Worm (Caenorhabditis elegans) whole organism, L4 larva: ENCODE data around the gene polk-1.

ENCODE experiments used
- F49E8.2 ChIP-seq: sonication (generic microtip); optimal IDR thresholded peaks from 2 replicates; lab custom pipeline; 2016; ENCODE audit warnings: missing compliant biosample characterization, mild to moderate bottlenecking, missing genetic modification characterization, borderline replicate concordance
- T20F7.1 ChIP-seq: fragments of 200-800 bp; sonication (Bioruptor generic); optimal IDR thresholded peaks from 2 replicates; lab custom pipeline; 2018; ENCODE audit warnings: mild to moderate bottlenecking, missing genetic modification characterization, missing compliant biosample characterization
- T26A8.4 ChIP-seq: fragments of 200-800 bp; sonication (Bioruptor generic); IDR thresholded peaks from 2 replicates; pipeline ENCODE4 v1.3.6; 2022; ENCODE audit warnings: missing genetic modification characterization, missing compliant biosample characterization
- Y5F2A.4 ChIP-seq: fragments of 200-800 bp; sonication (Bioruptor generic); optimal IDR thresholded peaks from 2 replicates; lab custom pipeline; 2018; ENCODE audit warnings: mild to moderate bottlenecking, missing genetic modification characterization, missing compliant biosample characterization
- ama-1 ChIP-seq: fragments of 150-350 bp; optimal IDR thresholded peaks from 2 replicates; lab custom pipeline; 2014; ENCODE audit warnings: inconsistent platforms, mixed read lengths
- ces-1 ChIP-seq: fragments of 150-350 bp; sonication (generic microtip); optimal IDR thresholded peaks from 4 replicates; lab custom pipeline; 2014; ENCODE audit warnings: missing biosample characterization, missing genetic modification reagents, missing genetic modification characterization
- cey-2 ChIP-seq: sonication (generic microtip); optimal IDR thresholded peaks from 3 replicates; lab custom pipeline; 2017; ENCODE audit warnings: missing genetic modification characterization, mild to moderate bottlenecking, missing compliant biosample characterization, antibody characterized with exemption, borderline replicate concordance; ENCODE audit not compliant: insufficient read depth
- ctbp-1 ChIP-seq: fragments of 200-800 bp; sonication (Bioruptor generic); IDR thresholded peaks from 2 replicates; pipeline ENCODE4 v1.3.6; 2022; ENCODE audit warnings: missing genetic modification reagents, missing genetic modification characterization, missing compliant biosample characterization
- daf-8 ChIP-seq: fragments of 200-800 bp; sonication (Bioruptor generic); IDR thresholded peaks from 2 replicates; pipeline ENCODE4 v1.3.6; 2022; ENCODE audit warnings: missing genetic modification characterization, missing compliant biosample characterization
- dpl-1 ChIP-seq: fragments of 150-350 bp; optimal IDR thresholded peaks from 2 replicates; lab custom pipeline; 2014; ENCODE audit warnings: missing biosample characterization, missing genetic modification reagents, missing genetic modification characterization
- egl-27 ChIP-seq: sonication (generic microtip); optimal IDR thresholded peaks from 3 replicates; lab custom pipeline; 2017; ENCODE audit warnings: missing biosample characterization, missing genetic modification reagents, missing genetic modification characterization
- hlh-11 ChIP-seq: fragments of 200-800 bp; sonication (Bioruptor generic); optimal IDR thresholded peaks from 2 replicates; lab custom pipeline; 2018; ENCODE audit warnings: mild to moderate bottlenecking, missing genetic modification characterization, missing compliant biosample characterization
- hlh-30 ChIP-seq: sonication (generic microtip); optimal IDR thresholded peaks from 2 replicates; lab custom pipeline; 2017; ENCODE audit warnings: antibody characterized with exemption, mild to moderate bottlenecking, missing genetic modification characterization, missing compliant biosample characterization; ENCODE audit not compliant: insufficient read depth
- hmg-1.1 ChIP-seq: fragments of 200-800 bp; sonication (Bioruptor generic); IDR thresholded peaks from 2 replicates; pipeline ENCODE4 v1.3.6; 2022; ENCODE audit warnings: missing genetic modification reagents, missing genetic modification characterization, missing compliant biosample characterization
- lin-29 ChIP-seq: fragments of 200-800 bp; sonication (Bioruptor generic); IDR thresholded peaks from 2 replicates; pipeline ENCODE4 v1.3.6; 2022; ENCODE audit warnings: missing genetic modification reagents, missing genetic modification characterization, missing compliant biosample characterization
- lin-38 ChIP-seq: fragments of 200-800 bp; sonication (Bioruptor generic); IDR thresholded peaks from 2 replicates; pipeline ENCODE4 v1.3.6; 2022; ENCODE audit warnings: missing genetic modification reagents, missing genetic modification characterization, missing compliant biosample characterization
- lsy-2 ChIP-seq, 2 experiments: fragments of 150-350 bp in 1 of 2; sonication (generic microtip) in 1 of 2; optimal IDR thresholded peaks; 2 replicates each; lab custom pipeline; 2014 to 2017; ENCODE audit warnings: missing biosample characterization in 2 of 2, missing genetic modification characterization in 2 of 2
- madf-9 ChIP-seq: fragments of 200-800 bp; sonication (Bioruptor generic); conservative IDR thresholded peaks from 2 replicates; pipeline ENCODE4 v1.3.6; 2022; ENCODE audit warnings: missing genetic modification reagents, missing genetic modification characterization, missing compliant biosample characterization
- mdl-1 ChIP-seq, 2 experiments: fragments of 150-350 bp in 1 of 2; sonication (generic microtip) in 1 of 2; optimal IDR thresholded peaks; 2 replicates each; lab custom pipeline; 2014 to 2017; ENCODE audit warnings: missing biosample characterization in 2 of 2, missing genetic modification characterization in 2 of 2
- mdt-29 ChIP-seq: fragments of 200-800 bp; sonication (Bioruptor generic); IDR thresholded peaks from 2 replicates; pipeline ENCODE4 v1.3.6; 2022; ENCODE audit warnings: missing genetic modification reagents, missing genetic modification characterization, missing compliant biosample characterization
- mes-2 ChIP-seq: sonication (generic microtip); optimal IDR thresholded peaks from 2 replicates; lab custom pipeline; 2016; ENCODE audit warnings: missing genotype, mild to moderate bottlenecking, missing genetic modification characterization, missing compliant biosample characterization; ENCODE audit not compliant: poor library complexity, severe bottlenecking
- mxl-3 ChIP-seq: fragments of 200-800 bp; sonication (Bioruptor generic); optimal IDR thresholded peaks from 2 replicates; lab custom pipeline; 2018; ENCODE audit warnings: mild to moderate bottlenecking, missing genetic modification characterization, missing compliant biosample characterization
- nhr-28 ChIP-seq: fragments of 150-350 bp; optimal IDR thresholded peaks from 2 replicates; lab custom pipeline; 2014; ENCODE audit warnings: missing biosample characterization, missing genetic modification characterization
- nhr-6 ChIP-seq: fragments of 150-350 bp; optimal IDR thresholded peaks from 2 replicates; lab custom pipeline; 2014; ENCODE audit warnings: missing biosample characterization, missing genetic modification characterization
- nhr-76 ChIP-seq: fragments of 150-350 bp; optimal IDR thresholded peaks from 2 replicates; lab custom pipeline; 2014; ENCODE audit warnings: missing biosample characterization, missing genetic modification characterization
- pha-4 ChIP-seq, 2 experiments: fragments of 150-350 bp in 1 of 2; fragments of 200-800 bp in 1 of 2; sonication (Bioruptor generic) in 1 of 2; IDR thresholded peaks in 1 of 2; optimal IDR thresholded peaks in 1 of 2; 2 replicates each; pipeline versions ENCODE4 v1.3.6 to Lab custom; 2014 to 2022; ENCODE audit warnings: missing genetic modification characterization in 2 of 2, missing genetic modification reagents in 2 of 2, missing biosample characterization in 1 of 2, missing compliant biosample characterization in 1 of 2
- php-3 ChIP-seq: fragments of 200-800 bp; sonication (Bioruptor generic); IDR thresholded peaks from 2 replicates; pipeline ENCODE4 v1.3.6; 2022; ENCODE audit warnings: missing genetic modification reagents, missing genetic modification characterization, missing compliant biosample characterization
- pqm-1 ChIP-seq: sonication (generic microtip); optimal IDR thresholded peaks from 2 replicates; lab custom pipeline; 2017; ENCODE audit warnings: missing biosample characterization, missing genetic modification characterization
- rbr-2 ChIP-seq: sonication (generic microtip); optimal IDR thresholded peaks from 2 replicates; lab custom pipeline; 2016; ENCODE audit warnings: missing genotype, missing genetic modification characterization, missing compliant biosample characterization
- snpc-4 ChIP-seq: fragments of 150-350 bp; optimal IDR thresholded peaks from 2 replicates; lab custom pipeline; 2014; ENCODE audit warnings: missing biosample characterization, missing genetic modification characterization
- tag-97 ChIP-seq: fragments of 200-800 bp; sonication (Bioruptor generic); IDR thresholded peaks from 2 replicates; pipeline ENCODE4 v1.3.6; 2022; ENCODE audit warnings: missing genetic modification characterization, missing compliant biosample characterization
- tra-1 ChIP-seq: fragments of 200-800 bp; sonication (Bioruptor generic); IDR thresholded peaks from 2 replicates; pipeline ENCODE4 v1.3.6; 2022; ENCODE audit warnings: missing genetic modification reagents, missing genetic modification characterization, missing compliant biosample characterization
- unc-62 ChIP-seq, 3 experiments: fragments of 150-350 bp in 1 of 3; sonication (generic microtip); optimal IDR thresholded peaks in 2 of 3; peaks in 1 of 3; 1 replicate in 1 of 3; 2 replicates in 2 of 3; lab custom pipeline; 2014 to 2017; ENCODE audit warnings: missing biosample characterization in 3 of 3, missing genetic modification characterization in 3 of 3, missing genetic modification reagents in 3 of 3, missing genotype in 1 of 3
- zip-11 ChIP-seq: fragments of 200-800 bp; sonication (Bioruptor generic); IDR thresholded peaks from 2 replicates; pipeline ENCODE4 v1.3.6; 2022; ENCODE audit warnings: missing genetic modification characterization, missing compliant biosample characterization
- zip-2 ChIP-seq: fragments of 150-350 bp; optimal IDR thresholded peaks from 2 replicates; lab custom pipeline; 2014; ENCODE audit warnings: missing biosample characterization, missing genetic modification characterization
- ztf-11 ChIP-seq: fragments of 150-350 bp; optimal IDR thresholded peaks from 2 replicates; lab custom pipeline; 2014; ENCODE audit warnings: missing biosample characterization, missing genetic modification characterization

Gene polk-1

ce11 chrIII:8636803-8637202 lies 8.4 kb upstream of the polk-1 start (continued):
- no peak for TF ChIP-seq T26A8.4 (GFP tag; lab: Robert Waterston, UW)

- TF ChIP-seq php-3 (GFP tag; lab: Robert Waterston, UW): no peak
- no peak for TF ChIP-seq egl-27 (tag; lab: Kevin White, UChicago)
- TF ChIP-seq F49E8.2 (tag; lab: Kevin White, UChicago): no peak
- no peak for TF ChIP-seq pha-4 (GFP tag; IDR thresholded peaks at IDR 0.05; lab: Robert Waterston, UW)
- TF ChIP-seq pha-4 (tag; optimal IDR thresholded peaks at IDR 0.05; lab: Kevin White, UChicago): peak; percentile 61
- no peak for TF ChIP-seq Y5F2A.4 (GFP tag; lab: Kevin White, UChicago)
- peak; percentile 18 for TF ChIP-seq hlh-30
- 0 out of 2 replicates have a peak, but pooled peaks have one; percentile 8 for TF ChIP-seq hmg-1.1 (GFP tag; lab: Robert Waterston, UW)
- peak; percentile 69 for TF ChIP-seq mes-2
- TF ChIP-seq lin-29: no peak
- peak; percentile 70 for TF ChIP-seq lin-38 (GFP tag; lab: Robert Waterston, UW)
- peak; percentile 92 for TF ChIP-seq dpl-1
- peak in 1 of 2 experiments; percentile 84 for TF ChIP-seq lsy-2 (tag; optimal IDR thresholded peaks at IDR 0.05; lab: Kevin White, UChicago)
- TF ChIP-seq mxl-3 (GFP tag; lab: Kevin White, UChicago): no peak
- TF ChIP-seq ctbp-1: 0 out of 2 replicates have a peak, but pooled peaks have one; percentile 27
- no peak for TF ChIP-seq nhr-76 (tag; lab: Kevin White, UChicago)
- TF ChIP-seq nhr-28: peak; percentile 25
- TF ChIP-seq T20F7.1 (GFP tag; lab: Kevin White, UChicago): peak; percentile 95
- TF ChIP-seq mdt-29: no peak
- no peak for TF ChIP-seq ces-1 (GFP tag; lab: Kevin White, UChicago)
- peak; percentile 8 for TF ChIP-seq rbr-2 (tag; lab: Kevin White, UChicago)
- TF ChIP-seq nhr-6: no peak
- TF ChIP-seq daf-8: no peak
- TF ChIP-seq ama-1 (lab: Kevin White, UChicago): no peak
Observed at ce11 chrIII:8630833-8631232, 2.4 kb upstream of the polk-1 start, which contains the start of gene dnj-10. dnj-10 (plus strand) TSS chrIII:8631165.

ce11 chrIII:8625125-8625524 lies 3.3 kb downstream of the polk-1 start:
- peak in 1 of 2 experiments; percentile 51 for TF ChIP-seq unc-62 (GFP tag; optimal IDR thresholded peaks at IDR 0.05 in 1 of 2; lab: Kevin White, UChicago)
- no peak for TF ChIP-seq unc-62 (tag; optimal IDR thresholded peaks at IDR 0.05; lab: Kevin White, UChicago)
- TF ChIP-seq zip-2 (tag; lab: Kevin White, UChicago): no peak
- TF ChIP-seq, all 104 proteins: peak for 1

DNA sequence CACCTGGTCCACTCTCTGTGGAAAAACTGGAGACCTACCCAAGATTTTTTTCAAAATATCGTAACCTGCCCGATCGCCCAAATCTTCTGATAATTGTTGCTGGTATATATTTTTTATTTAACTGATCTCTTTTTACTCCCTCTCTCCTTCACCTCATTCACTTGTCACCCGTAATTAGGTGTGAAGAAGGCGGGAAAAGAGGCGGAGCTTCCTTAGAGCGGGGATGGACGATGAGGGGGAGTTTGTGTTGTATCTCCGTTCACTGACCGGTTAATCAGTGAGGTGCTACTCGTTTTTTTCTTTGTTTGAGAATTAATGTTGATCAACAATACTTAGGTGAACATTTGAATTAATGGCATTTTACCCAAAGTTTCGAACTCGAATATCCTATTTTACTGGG lies 6.0 kb downstream of the polk-1 start, which contains the start of gene ceh-16:
Gene ceh-16, plus strand, starts transcription at position 301 of the 400 bp plus-strand sequence.
- no peak for TF ChIP-seq tra-1 (GFP tag; lab: Robert Waterston, UW)
- no peak for TF ChIP-seq php-3 (GFP tag; lab: Robert Waterston, UW)
- no peak for TF ChIP-seq tag-97 (GFP tag; lab: Robert Waterston, UW)
- no peak for TF ChIP-seq pqm-1 (tag; lab: Kevin White, UChicago)
- no peak for TF ChIP-seq ztf-11
- TF ChIP-seq snpc-4 (tag; lab: Kevin White, UChicago): no peak
- no peak for TF ChIP-seq hlh-11 (tag; lab: Kevin White, UChicago)
- no peak for TF ChIP-seq madf-9 (GFP tag; lab: Robert Waterston, UW)
- no peak for TF ChIP-seq zip-11 (GFP tag; lab: Robert Waterston, UW)
- TF ChIP-seq cey-2: no peak
- no peak for TF ChIP-seq mdl-1 (tag; optimal IDR thresholded peaks at IDR 0.05; lab: Kevin White, UChicago)
- TF ChIP-seq mdt-29: no peak
